Fruit fly (Drosophila melanogaster) whole organism, adult: Measurements from ENCODE around the gene CG15357.

ENCODE experiments used
- CG11617 ChIP-seq: fragments of 200-800 bp; sonication (Bioruptor generic); optimal IDR thresholded peaks from 2 replicates; lab custom pipeline; 2017; ENCODE audit warnings: mild to moderate bottlenecking, missing biosample characterization, missing genetic modification reagents, missing genetic modification characterization
- CG12768 ChIP-seq: fragments of 200-800 bp; sonication (Bioruptor generic); optimal IDR thresholded peaks from 2 replicates; lab custom pipeline; 2017; ENCODE audit warnings: missing biosample characterization, missing genetic modification characterization, mild to moderate bottlenecking, moderate library complexity, missing genetic modification reagents
- CG14711 ChIP-seq: fragments of 200-800 bp; sonication (Bioruptor generic); optimal IDR thresholded peaks from 2 replicates; lab custom pipeline; 2018; ENCODE audit warnings: missing biosample characterization, mild to moderate bottlenecking, missing genetic modification characterization, moderate library complexity
- CG1620 ChIP-seq: fragments of 200-800 bp; sonication (Bioruptor generic); optimal IDR thresholded peaks from 2 replicates; lab custom pipeline; 2016; ENCODE audit warnings: missing biosample characterization, missing genetic modification characterization
- CG33017 ChIP-seq: fragments of 200-800 bp; sonication (Bioruptor generic); optimal IDR thresholded peaks from 2 replicates; lab custom pipeline; 2018; ENCODE audit warnings: missing biosample characterization, mild to moderate bottlenecking, missing genetic modification characterization, moderate library complexity
- CG5204 ChIP-seq: fragments of 200-800 bp; sonication (Bioruptor generic); optimal IDR thresholded peaks from 2 replicates; lab custom pipeline; 2016; ENCODE audit warnings: missing biosample characterization, missing genetic modification characterization
- CG7045 ChIP-seq: fragments of 200-800 bp; sonication (Bioruptor generic); optimal IDR thresholded peaks from 2 replicates; lab custom pipeline; 2017; ENCODE audit warnings: missing biosample characterization, mild to moderate bottlenecking, missing genetic modification characterization
- CG7101 ChIP-seq: fragments of 200-800 bp; sonication (Bioruptor generic); optimal IDR thresholded peaks from 2 replicates; lab custom pipeline; 2018; ENCODE audit warnings: missing biosample characterization, mild to moderate bottlenecking, missing genetic modification characterization, moderate library complexity
- Clk ChIP-seq: fragments of 200-800 bp; sonication (Bioruptor generic); optimal IDR thresholded peaks from 2 replicates; lab custom pipeline; 2017; ENCODE audit warnings: missing biosample characterization, missing genetic modification characterization
- Crg-1 ChIP-seq: fragments of 200-800 bp; sonication (Bioruptor generic); optimal IDR thresholded peaks from 2 replicates; lab custom pipeline; 2016; ENCODE audit warnings: missing biosample characterization, missing genetic modification characterization
- Hr96 ChIP-seq: fragments of 200-800 bp; sonication (Bioruptor generic); optimal IDR thresholded peaks from 2 replicates; lab custom pipeline; 2016; ENCODE audit warnings: missing biosample characterization, missing genetic modification characterization
- Mnt ChIP-seq: fragments of 200-800 bp; sonication (Bioruptor generic); optimal IDR thresholded peaks from 2 replicates; lab custom pipeline; 2016; ENCODE audit warnings: missing biosample characterization, mild to moderate bottlenecking, missing genetic modification characterization
- bab1 ChIP-seq: fragments of 200-800 bp; sonication (Bioruptor generic); optimal IDR thresholded peaks from 3 replicates; lab custom pipeline; 2019; ENCODE audit warnings: missing biosample characterization, mild to moderate bottlenecking, missing genetic modification characterization, moderate library complexity
- cic ChIP-seq: fragments of 200-800 bp; sonication (Bioruptor generic); optimal IDR thresholded peaks from 2 replicates; lab custom pipeline; 2017; ENCODE audit warnings: missing biosample characterization, mild to moderate bottlenecking, missing genetic modification characterization, moderate library complexity
- cnc ChIP-seq, 2 experiments: fragments of >200 bp; optimal IDR thresholded peaks; 2 replicates each; lab custom pipeline; 2017
- kay ChIP-seq: fragments of 200-800 bp; sonication (Bioruptor generic); peaks from one replicate; lab custom pipeline; 2016; ENCODE audit warnings: missing biosample characterization, missing genetic modification characterization, borderline replicate concordance
- ovo ChIP-seq: fragments of 200-800 bp; sonication (Bioruptor generic); optimal IDR thresholded peaks from 2 replicates; lab custom pipeline; 2016; ENCODE audit warnings: missing biosample characterization, missing genetic modification characterization
- pad ChIP-seq: fragments of 200-800 bp; sonication (Bioruptor generic); optimal IDR thresholded peaks from 3 replicates; lab custom pipeline; 2017; ENCODE audit warnings: missing biosample characterization, missing genetic modification characterization, mild to moderate bottlenecking, moderate library complexity, missing genetic modification reagents
- tj ChIP-seq: fragments of 200-800 bp; sonication (Bioruptor generic); optimal IDR thresholded peaks from 3 replicates; lab custom pipeline; 2017; ENCODE audit warnings: missing biosample characterization, mild to moderate bottlenecking, missing genetic modification characterization, moderate library complexity
- toe ChIP-seq: fragments of 200-800 bp; sonication (Bioruptor generic); optimal IDR thresholded peaks from 2 replicates; lab custom pipeline; 2016; ENCODE audit warnings: missing biosample characterization, missing genetic modification characterization

CG15357 gene

DNA sequence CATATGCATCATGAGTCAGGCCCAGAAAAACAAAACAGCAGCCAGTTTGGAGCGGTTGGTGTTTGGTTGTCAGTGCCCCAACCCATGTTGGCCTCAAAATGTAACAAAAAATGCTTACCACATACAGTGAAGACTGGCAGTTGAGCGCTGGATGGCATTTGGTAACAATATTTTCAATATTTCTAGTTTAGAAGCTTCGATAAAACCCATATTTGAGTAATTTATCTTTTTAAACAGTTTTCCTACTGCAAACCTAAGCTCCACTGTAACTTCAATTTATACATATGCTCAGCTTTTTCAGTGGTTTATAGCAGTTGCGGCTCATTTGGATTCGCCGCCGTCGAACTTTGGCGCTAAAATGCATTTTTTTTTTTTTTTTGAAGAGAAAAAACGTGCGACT is 29.0 kb downstream of the CG15357 start:
- TF ChIP-seq Crg-1 (GFP tag; lab: Kevin White, UChicago) (no peak), CG14711 (no peak)

DNA sequence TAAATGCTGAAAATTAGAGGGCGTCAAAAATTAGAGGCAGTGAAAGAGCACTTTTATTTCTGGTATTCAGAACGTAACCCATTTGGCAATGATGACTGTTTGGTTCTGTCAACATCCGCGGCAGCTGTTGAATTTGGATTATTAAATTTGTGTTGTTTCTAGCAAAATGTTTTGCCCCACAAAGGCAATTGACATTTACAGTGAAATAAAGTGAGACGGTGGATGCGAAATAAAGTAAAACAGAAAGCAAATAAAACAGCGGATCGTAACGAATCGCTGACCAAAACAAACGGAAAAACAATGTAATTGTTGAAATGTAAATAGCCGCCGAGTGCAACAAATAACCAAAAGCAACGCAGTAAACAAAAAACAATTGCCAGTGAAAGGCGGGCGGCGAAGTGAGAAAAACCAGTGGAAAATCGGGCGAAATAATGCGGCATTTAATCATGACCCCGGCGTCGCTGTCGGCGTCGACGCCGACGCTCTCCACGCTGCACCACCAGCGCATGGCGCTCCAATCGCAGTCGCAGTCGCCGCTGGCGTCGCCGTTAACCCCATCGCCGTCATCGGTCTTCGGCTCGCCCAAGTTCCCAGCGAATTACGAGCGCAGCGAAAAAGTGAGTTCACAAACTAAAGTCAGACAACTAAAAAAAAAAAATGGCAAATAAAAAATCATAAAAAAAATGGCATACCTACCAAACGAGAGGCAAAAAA is 32.3 kb downstream of the CG15357 start:
- TF ChIP-seq Crg-1 (GFP tag; lab: Kevin White, UChicago) = no peak
- peak; percentile 18 for TF ChIP-seq CG11617 (GFP tag; lab: Kevin White, UChicago)
- peak; percentile 38 for TF ChIP-seq kay
- TF ChIP-seq tj = peak; percentile 11
- no peak for TF ChIP-seq CG33017
- no peak for TF ChIP-seq bab1 (GFP tag; lab: Kevin White, UChicago)
- TF ChIP-seq Clk (GFP tag; lab: Kevin White, UChicago) = no peak
- no peak for TF ChIP-seq CG12768 (GFP tag; lab: Kevin White, UChicago)

DNA sequence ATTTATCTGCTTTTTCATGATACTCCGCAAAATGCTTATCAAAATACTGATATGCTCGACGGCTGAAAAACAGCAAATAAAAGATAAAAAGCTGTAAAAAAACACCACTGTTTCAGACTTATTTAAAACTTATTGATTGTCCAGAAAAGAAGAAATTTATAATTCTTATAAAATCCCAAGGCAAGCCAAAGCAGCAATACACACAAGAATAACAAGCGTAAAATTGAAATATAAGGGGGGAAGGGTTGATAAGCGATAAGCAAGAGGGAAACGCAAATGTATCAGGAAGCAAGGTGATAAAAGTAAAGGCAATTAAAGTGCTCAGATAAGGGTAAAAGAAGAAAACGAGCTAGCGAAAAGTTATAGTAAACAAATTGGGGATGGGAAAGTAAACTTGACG is 33.0 kb downstream of the CG15357 start:
- TF ChIP-seq cic (GFP tag; lab: Kevin White, UChicago) (peak; percentile 33), Hr96 (GFP tag; lab: Kevin White, UChicago) (no peak), CG33017 (no peak)

DNA sequence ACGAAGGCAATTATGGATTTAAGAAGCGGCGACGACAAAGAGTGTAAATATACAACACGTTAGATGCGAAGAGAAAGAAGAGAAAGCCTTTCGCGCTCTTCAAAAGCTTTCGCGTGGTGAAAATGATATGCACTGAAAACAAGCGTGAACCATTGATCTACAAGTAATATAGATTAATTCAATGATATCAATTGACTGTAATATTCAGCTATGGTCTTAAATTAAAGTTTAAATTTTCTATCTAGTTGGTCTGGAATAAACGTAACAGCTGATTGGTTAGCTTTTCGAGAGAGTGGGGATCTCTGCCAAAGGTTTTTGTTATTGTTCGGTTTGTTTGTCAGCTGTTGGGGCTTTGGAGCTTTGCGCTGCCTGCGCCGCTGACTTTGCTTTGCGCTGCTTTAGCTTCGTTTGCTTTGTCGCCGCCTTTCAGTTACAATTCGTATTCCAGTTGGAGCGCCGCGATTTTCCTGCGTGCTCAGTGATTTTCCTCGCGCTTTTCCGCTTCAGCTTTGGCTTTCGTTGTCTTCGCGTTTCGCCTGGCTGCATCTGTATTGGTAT is 34.1 kb downstream of the CG15357 start:
- TF ChIP-seq tj (peak; percentile 48), CG7101 (peak; percentile 37), CG7045 (GFP tag; lab: Kevin White, UChicago) (no peak), kay (peak; percentile 45), CG12768 (GFP tag; lab: Kevin White, UChicago) (peak; percentile 60), Mnt (GFP tag; lab: Kevin White, UChicago) (peak; percentile 52), toe (GFP tag; lab: Kevin White, UChicago) (no peak), CG14711 (peak; percentile 52), CG1620 (GFP tag; lab: Kevin White, UChicago) (no peak), bab1 (GFP tag; lab: Kevin White, UChicago) (peak; percentile 56), CG11617 (GFP tag; lab: Kevin White, UChicago) (peak; percentile 3), CG33017 (peak; percentile 68), pad (no peak), cnc (optimal IDR thresholded peaks at IDR 0.05; lab: Kevin White, UChicago) (no peak), cic (GFP tag; lab: Kevin White, UChicago) (peak; percentile 59), CG5204 (GFP tag; lab: Kevin White, UChicago) (no peak)

DNA sequence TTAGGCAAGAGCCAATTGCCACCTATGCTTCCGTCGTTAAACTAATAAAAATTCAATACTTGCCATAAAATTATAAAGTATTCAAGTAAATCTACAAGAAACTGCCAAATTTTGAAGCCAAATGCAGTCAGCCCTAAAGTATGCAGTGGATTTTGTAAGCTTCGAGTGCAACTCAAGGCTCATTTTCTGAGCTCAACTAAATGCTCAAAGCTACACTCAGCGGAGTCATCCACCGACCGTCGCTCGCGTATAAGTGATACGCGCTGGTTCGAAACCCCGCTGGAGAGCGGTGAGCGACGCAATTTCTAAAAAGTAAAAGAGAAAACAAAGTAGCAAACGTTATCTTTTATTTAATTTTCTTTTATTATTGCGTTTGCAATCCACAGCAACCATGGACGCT is 35.8 kb downstream of the CG15357 start:
- TF ChIP-seq bab1 (GFP tag; lab: Kevin White, UChicago) (peak; percentile 9), Crg-1 (GFP tag; lab: Kevin White, UChicago) (no peak)

DNA sequence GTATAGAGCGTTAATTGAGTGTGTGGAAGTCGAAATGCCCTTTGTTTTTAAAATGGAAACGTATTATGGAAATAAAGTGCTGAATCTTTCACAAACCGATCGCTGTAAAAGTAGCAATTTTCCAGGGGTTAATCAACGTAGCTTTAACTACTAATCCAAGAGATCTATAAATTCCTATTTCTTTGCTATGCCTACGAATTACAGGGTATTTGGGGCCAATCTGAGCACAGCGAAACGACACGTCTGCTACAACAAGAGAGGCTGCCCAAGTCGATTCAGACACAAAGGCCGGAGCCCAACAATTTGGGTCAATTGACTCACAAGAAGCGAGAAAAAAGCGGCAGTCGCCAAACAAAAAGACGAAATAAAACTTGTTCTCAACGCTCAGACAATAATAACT is 38.4 kb downstream of the CG15357 start:
- no peak for TF ChIP-seq kay
- no peak for TF ChIP-seq Clk (GFP tag; lab: Kevin White, UChicago)
- no peak for TF ChIP-seq toe (GFP tag; lab: Kevin White, UChicago)
- no peak for TF ChIP-seq CG33017
- TF ChIP-seq Mnt (GFP tag; lab: Kevin White, UChicago) = no peak
- TF ChIP-seq CG11617 (GFP tag; lab: Kevin White, UChicago) = no peak
- TF ChIP-seq Crg-1 (GFP tag; lab: Kevin White, UChicago) = no peak
- TF ChIP-seq cic (GFP tag; lab: Kevin White, UChicago) = no peak
- no peak for TF ChIP-seq CG12768 (GFP tag; lab: Kevin White, UChicago)
- TF ChIP-seq tj = no peak
- TF ChIP-seq cnc (optimal IDR thresholded peaks at IDR 0.05; lab: Kevin White, UChicago) = no peak
- no peak for TF ChIP-seq CG14711
- no peak for TF ChIP-seq CG7045 (GFP tag; lab: Kevin White, UChicago)
- TF ChIP-seq bab1 (GFP tag; lab: Kevin White, UChicago) = no peak
- TF ChIP-seq Hr96 (GFP tag; lab: Kevin White, UChicago) = no peak
- TF ChIP-seq CG7101 = no peak
- no peak for TF ChIP-seq CG5204 (GFP tag; lab: Kevin White, UChicago)
- TF ChIP-seq CG1620 (GFP tag; lab: Kevin White, UChicago) = no peak

DNA sequence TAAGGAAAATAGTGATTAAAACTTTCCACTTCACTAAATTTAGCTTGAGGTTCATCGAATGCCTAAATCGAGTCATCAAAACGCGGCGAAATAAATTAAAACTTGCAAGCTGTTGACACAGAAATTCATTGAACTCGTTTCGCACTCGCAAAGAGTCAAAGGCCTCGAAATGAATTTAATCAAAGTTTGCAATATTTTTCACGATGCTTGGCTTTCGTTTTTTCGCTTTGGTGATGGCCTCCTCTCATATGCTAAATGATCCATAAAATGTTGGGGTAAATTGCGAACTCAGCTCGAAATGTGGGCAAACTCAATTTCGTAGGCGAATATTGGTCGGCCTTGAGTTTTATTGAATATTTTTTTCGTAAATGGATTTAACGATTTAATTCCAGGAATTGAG is 39.2 kb downstream of the CG15357 start:
- TF ChIP-seq tj (peak; percentile 91), ovo (GFP tag; lab: Kevin White, UChicago) (no peak)

DNA sequence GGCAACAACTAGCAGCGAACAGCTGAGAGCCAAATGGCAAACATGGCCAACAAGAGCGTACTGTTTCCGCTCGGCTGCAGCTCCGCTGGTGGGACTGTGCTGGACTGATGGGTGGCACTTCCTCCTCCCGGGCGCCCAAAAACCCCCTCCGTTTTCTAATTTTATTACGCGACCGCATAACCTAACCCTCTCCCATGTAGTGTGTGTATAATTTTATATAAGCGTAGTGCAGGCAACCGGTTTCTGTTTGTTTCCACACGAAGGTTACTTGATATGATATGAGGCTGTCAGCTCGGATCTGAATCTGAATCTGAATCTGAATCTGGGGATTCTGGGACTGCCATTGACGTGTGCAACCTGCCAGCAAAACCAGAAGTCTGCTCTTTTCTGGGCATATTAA is 42.6 kb downstream of the CG15357 start:
- no peak for TF ChIP-seq bab1 (GFP tag; lab: Kevin White, UChicago)
- no peak for TF ChIP-seq ovo (GFP tag; lab: Kevin White, UChicago)
- TF ChIP-seq Mnt (GFP tag; lab: Kevin White, UChicago) = no peak
- no peak for TF ChIP-seq CG14711
- TF ChIP-seq CG7045 (GFP tag; lab: Kevin White, UChicago) = no peak
- no peak for TF ChIP-seq toe (GFP tag; lab: Kevin White, UChicago)
- TF ChIP-seq CG33017 = no peak
- TF ChIP-seq tj = no peak
- TF ChIP-seq Clk (GFP tag; lab: Kevin White, UChicago) = no peak
- TF ChIP-seq kay = no peak
